Worm (Caenorhabditis elegans): ENCODE data around the gene F11G11.13.

Gene F11G11.13

DNA sequence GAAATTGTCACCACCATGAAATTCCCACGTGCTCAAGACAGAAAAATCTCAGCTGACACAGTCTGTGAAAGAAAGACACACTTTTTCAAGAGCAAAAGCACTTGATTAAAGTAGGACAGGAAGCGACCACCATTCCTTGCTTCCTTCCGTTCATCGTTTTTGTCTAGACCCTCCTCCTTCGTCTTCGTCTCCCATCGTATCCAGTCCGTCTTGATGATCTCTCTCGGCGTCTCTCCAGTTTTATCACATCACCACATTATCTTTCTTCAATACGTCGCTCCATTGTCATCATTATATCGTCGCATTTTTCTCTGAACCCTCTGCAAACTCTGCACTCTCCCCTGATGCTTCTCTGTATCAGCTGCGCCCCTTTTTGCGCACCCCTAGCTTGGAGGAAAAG, 32.2 kb upstream of the F11G11.13 start:
- TF ChIP-seq cebp-1 (GFP tag; IDR thresholded peaks at IDR 0.05) (no peak), cebp-1 (tag; optimal IDR thresholded peaks at IDR 0.05) (peak; percentile 20), athp-1 (tag; optimal IDR thresholded peaks at IDR 0.05) (no peak), lin-40 (tag; optimal IDR thresholded peaks at IDR 0.05) (peak; percentile 24), K11D2.4 (GFP tag; IDR thresholded peaks at IDR 0.05) (0 out of 2 replicates have a peak, but pooled peaks have one; percentile 9), B0336.3 (GFP tag; IDR thresholded peaks at IDR 0.05) (no peak), attf-5 (GFP tag; optimal IDR thresholded peaks at IDR 0.05) (peak; percentile 22), hmg-1.2 (GFP tag; IDR thresholded peaks at IDR 0.05) (peak; percentile 40; the same call in 1 of the 2 replicates), zfh-2 (GFP tag; conservative IDR thresholded peaks at IDR 0.05) (0 out of 2 replicates have a peak, but pooled peaks have one; percentile 35)

DNA sequence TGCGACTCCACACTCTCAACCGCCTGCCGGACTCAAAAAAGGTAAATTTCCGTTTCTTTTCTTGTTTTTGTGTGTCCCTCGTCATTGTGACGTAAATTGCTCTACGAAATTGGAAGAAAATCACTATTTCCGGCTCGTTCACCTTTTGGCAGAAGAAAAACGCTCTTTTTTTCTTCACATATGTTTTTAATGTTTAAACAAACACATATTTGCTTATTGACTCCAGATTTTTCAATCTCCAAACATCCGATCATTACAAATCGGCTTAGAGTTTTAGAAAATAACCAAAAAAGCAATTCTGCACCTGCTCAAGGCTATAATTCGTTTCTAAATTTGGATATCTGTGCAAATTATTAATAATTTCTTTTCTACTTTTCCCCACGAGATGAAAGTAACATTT, 29.9 kb upstream of the F11G11.13 start:
- TF ChIP-seq zim-3 (tag; optimal IDR thresholded peaks at IDR 0.05): no peak
- no peak for TF ChIP-seq ceh-100 (GFP tag; IDR thresholded peaks at IDR 0.05)
- TF ChIP-seq nhr-179 (tag; optimal IDR thresholded peaks at IDR 0.05): no peak
- TF ChIP-seq egl-44 (GFP tag; IDR thresholded peaks at IDR 0.05): no peak
- TF ChIP-seq dox-1 (GFP tag; IDR thresholded peaks at IDR 0.05): no peak
- no peak for TF ChIP-seq K12H6.12 (tag; optimal IDR thresholded peaks at IDR 0.05)
- no peak for TF ChIP-seq dpff-1 (tag; optimal IDR thresholded peaks at IDR 0.05)
- no peak for TF ChIP-seq hmg-1.2 (GFP tag; IDR thresholded peaks at IDR 0.05)
- no peak for TF ChIP-seq hmg-20 (GFP tag; IDR thresholded peaks at IDR 0.05)
- no peak for TF ChIP-seq zfh-2 (GFP tag; conservative IDR thresholded peaks at IDR 0.05)
- TF ChIP-seq ceh-40 (GFP tag; IDR thresholded peaks at IDR 0.05): no peak
- no peak for TF ChIP-seq T07F8.4 (tag; optimal IDR thresholded peaks at IDR 0.05)
- TF ChIP-seq him-1 (tag; optimal IDR thresholded peaks at IDR 0.05): no peak
- no peak for TF ChIP-seq madf-3 (GFP tag; IDR thresholded peaks at IDR 0.05)
- no peak for TF ChIP-seq nfya-1 (tag; optimal IDR thresholded peaks at IDR 0.05; ENCODE audit: borderline replicate concordance, insufficient read depth)
- TF ChIP-seq Y79H2A.3 (GFP tag; conservative IDR thresholded peaks at IDR 0.05): no peak
- no peak for TF ChIP-seq Y56A3A.18 (GFP tag; IDR thresholded peaks at IDR 0.05)

DNA sequence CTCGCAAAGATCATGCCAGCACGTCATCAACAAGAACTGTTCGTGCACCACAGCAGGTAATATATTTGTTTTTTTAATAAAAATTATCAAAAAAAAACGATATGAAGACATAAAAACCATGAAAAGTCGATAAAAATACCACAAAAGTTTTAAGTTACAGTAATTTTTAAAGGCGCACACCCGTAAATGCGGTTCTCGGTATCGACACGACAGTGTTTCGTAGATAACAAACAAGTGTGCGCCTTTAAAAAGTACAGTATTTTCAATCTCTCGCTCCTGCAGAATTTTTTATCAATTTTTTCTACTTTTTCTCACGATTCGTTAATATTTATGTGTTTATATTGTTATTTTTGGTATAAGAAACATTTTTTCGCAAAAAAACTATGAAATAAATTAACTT, 29.4 kb upstream of the F11G11.13 start:
- no peak for TF ChIP-seq pha-4 (tag; optimal IDR thresholded peaks at IDR 0.05)
- TF ChIP-seq lsl-1 (GFP tag; optimal IDR thresholded peaks at IDR 0.05): peak; percentile 70
- peak; percentile 56 for TF ChIP-seq madf-6 (GFP tag; IDR thresholded peaks at IDR 0.05)
- no peak for TF ChIP-seq ztf-25 (GFP tag; IDR thresholded peaks at IDR 0.05)
- TF ChIP-seq F33H1.4 (GFP tag; IDR thresholded peaks at IDR 0.05): peak; percentile 50; the same call in 1 of the 2 replicates
- no peak for TF ChIP-seq let-526 (GFP tag; IDR thresholded peaks at IDR 0.05)
- TF ChIP-seq unc-130 (GFP tag; optimal IDR thresholded peaks at IDR 0.05): no peak

DNA sequence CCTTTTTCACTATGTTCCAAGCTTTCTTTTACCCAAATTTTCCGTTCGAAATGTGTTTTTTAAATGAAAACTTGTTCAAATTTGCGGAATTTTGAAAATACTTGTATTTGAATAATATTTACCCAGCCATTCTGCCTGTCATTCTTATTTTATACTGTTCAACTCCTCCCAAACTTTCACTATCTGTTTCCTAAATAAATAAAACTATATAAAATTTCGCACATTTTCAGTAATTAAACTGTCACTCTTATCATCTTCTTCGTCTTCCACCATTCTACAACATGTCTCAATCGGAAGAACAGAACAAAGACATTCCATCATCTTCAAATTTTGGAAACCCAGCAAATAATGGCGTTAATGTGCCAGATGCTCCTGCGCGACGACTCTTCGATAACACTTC, 28.8 kb upstream of the F11G11.13 start, which contains the start of gene btbd-10:
Gene btbd-10, plus strand, starts transcription at position 231 of the 400 bp plus-strand sequence.
- no peak for TF ChIP-seq mcd-1 (GFP tag; IDR thresholded peaks at IDR 0.05)
- TF ChIP-seq pha-4 (tag; optimal IDR thresholded peaks at IDR 0.05): peak; percentile 7
- peak; percentile 67 for TF ChIP-seq unc-62 (GFP tag; optimal IDR thresholded peaks at IDR 0.05)

DNA sequence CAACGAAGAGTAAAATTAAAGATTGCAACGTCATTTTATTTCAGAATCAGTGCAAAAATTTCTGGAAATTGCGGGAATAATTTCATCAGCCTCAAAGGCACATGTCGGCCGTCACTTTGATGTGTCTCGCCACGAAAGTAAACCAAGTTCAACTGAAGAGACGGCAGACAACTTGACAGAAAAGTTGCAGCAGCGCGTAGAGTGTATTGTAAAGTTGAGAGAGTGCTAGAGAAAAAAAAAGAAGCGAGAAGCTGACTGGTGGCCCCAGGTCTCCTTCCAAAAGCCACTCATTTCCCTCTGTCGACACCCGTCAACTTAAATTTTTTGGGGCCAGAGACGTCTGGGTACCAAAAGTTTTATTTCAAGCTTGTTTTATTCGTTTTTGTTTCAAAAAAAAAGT, 28.3 kb upstream of the F11G11.13 start:
- peak; percentile 9 for TF ChIP-seq chd-7 (tag; optimal IDR thresholded peaks at IDR 0.05)
- TF ChIP-seq madf-6 (GFP tag; IDR thresholded peaks at IDR 0.05): peak; percentile 82
- peak; percentile 29 for TF ChIP-seq unc-62 (GFP tag; optimal IDR thresholded peaks at IDR 0.05)
- peak; percentile 58 for TF ChIP-seq ZK185.1 (tag; optimal IDR thresholded peaks at IDR 0.05; ENCODE audit: poor library complexity, severe bottlenecking)
- 0 out of 2 replicates have a peak, but pooled peaks have one; percentile 27 for TF ChIP-seq nfyb-1 (GFP tag; IDR thresholded peaks at IDR 0.05)
- TF ChIP-seq lir-1 (GFP tag; conservative IDR thresholded peaks at IDR 0.05): 0 out of 2 replicates have a peak, but pooled peaks have one; percentile 10
- TF ChIP-seq zim-3 (tag; optimal IDR thresholded peaks at IDR 0.05): no peak
- peak; percentile 31 for TF ChIP-seq dpl-1 (GFP tag; optimal IDR thresholded peaks at IDR 0.05)
- TF ChIP-seq lin-35 (GFP tag; optimal IDR thresholded peaks at IDR 0.05): peak in 1 of 3 experiments; percentile 68
- TF ChIP-seq Y53F4B.3 (GFP tag; IDR thresholded peaks at IDR 0.05): no peak
- peak; percentile 15 for TF ChIP-seq nhr-80 (tag; optimal IDR thresholded peaks at IDR 0.05)
- peak; percentile 60 for TF ChIP-seq lsy-27 (tag; optimal IDR thresholded peaks at IDR 0.05; ENCODE audit: borderline replicate concordance, insufficient read depth)
- 0 out of 2 replicates have a peak, but pooled peaks have one; percentile 60 for TF ChIP-seq Y95B8A.8 (GFP tag; IDR thresholded peaks at IDR 0.05)
- no peak for TF ChIP-seq dpff-1 (tag; optimal IDR thresholded peaks at IDR 0.05)

All from whole organism, young adult.